Worm (Caenorhabditis elegans) whole organism, midembryonic: ENCODE results near the gene kin-36.

Experiments used
- klf-2 ChIP-seq: fragments of 200-800 bp; sonication (Bioruptor generic); conservative IDR thresholded peaks from 2 replicates; pipeline ENCODE4 v1.3.6; 2022; ENCODE audit warnings: missing genetic modification reagents, missing genetic modification characterization, missing compliant biosample characterization
- tab-1 ChIP-seq: fragments of 200-800 bp; sonication (Bioruptor generic); IDR thresholded peaks from 2 replicates; pipeline ENCODE4 v1.3.6; 2022; ENCODE audit warnings: missing genetic modification characterization, missing compliant biosample characterization

DNA sequence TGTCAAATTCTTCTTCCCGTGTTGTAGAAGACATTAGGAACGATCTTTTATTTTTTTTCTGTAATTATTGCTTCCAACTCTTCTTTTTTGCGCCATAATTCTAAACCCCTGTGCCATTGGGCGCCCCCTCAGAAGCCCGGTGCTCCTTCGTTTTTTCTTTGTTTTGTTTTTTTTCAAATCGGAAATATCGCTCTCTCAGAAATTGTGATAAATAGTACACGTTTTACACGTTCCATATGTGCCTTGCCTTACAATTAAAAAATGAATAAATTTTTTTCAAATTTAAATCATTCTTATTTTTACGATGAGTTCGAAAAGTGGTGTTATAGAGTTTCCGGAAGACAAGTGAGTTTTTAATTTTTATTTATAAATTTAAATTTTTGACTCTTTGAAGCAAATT is 29.4 kb upstream of the kin-36 start, which contains the start of gene F29B9.7:
- TF ChIP-seq klf-2 (GFP tag; lab: Robert Waterston, UW) = no peak
- no peak for TF ChIP-seq tab-1 (GFP tag; lab: Robert Waterston, UW)
